Worm (Caenorhabditis elegans): ENCODE measurements around the gene str-175.

Gene str-175

DNA sequence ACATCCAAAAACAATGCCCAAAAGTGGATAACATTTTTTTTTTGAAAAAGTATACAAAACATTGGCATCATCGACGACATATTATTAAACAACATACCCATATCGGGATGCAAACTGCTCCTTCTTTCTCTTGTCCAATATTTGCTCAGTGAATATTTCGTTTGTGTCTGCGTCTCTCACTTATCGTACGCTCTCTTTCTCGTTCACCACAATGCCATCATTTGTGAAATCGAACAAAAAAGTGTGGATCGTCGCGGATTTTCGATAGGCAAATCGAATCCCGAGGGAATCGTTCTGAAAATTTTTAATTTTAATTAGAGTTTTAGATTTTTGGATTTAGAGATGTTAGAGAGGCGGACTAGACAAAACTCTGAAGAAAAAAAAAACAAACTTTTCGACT lies 23.7 kb downstream of the str-175 start, which contains the start of gene tat-2:
Gene tat-2 (minus strand): TSS at position 101 of the 400 bp plus-strand sequence.
- TF ChIP-seq hlh-13 (GFP tag; optimal IDR thresholded peaks at IDR 0.05) (no peak), unc-55 (GFP tag; optimal IDR thresholded peaks at IDR 0.05) (no peak), npax-4 (tag; optimal IDR thresholded peaks at IDR 0.05) (no peak), sdc-2 (tag; optimal IDR thresholded peaks at IDR 0.05) (no peak), ceh-2 (tag; optimal IDR thresholded peaks at IDR 0.05) (no peak), ceh-34 (tag; optimal IDR thresholded peaks at IDR 0.05) (no peak), pag-3 (tag; optimal IDR thresholded peaks at IDR 0.05; ENCODE audit: borderline replicate concordance) (no peak), eyg-1 (tag; optimal IDR thresholded peaks at IDR 0.05) (no peak), ceh-24 (tag; optimal IDR thresholded peaks at IDR 0.05) (no peak), zip-5 (tag; optimal IDR thresholded peaks at IDR 0.05) (no peak)

DNA sequence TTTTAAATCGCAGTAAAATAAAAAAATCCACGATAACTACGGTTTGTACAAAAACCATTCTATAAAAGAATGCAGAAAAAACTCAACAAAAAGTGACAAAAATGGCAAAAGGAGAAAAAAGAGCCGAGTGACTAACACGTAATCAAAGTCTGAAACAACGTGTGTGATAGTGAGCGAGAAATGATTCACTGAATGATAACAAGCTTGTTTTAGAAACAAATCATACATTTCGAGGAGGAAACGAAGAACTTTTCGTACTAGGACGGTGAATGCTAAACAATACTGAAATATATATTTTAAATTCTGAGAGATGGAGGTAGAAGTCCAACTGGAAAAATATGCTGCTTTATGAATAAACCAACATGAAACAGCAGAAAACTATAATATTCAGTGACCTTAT lies 28.4 kb downstream of the str-175 start:
- no peak for TF ChIP-seq fkh-6 (tag; optimal IDR thresholded peaks at IDR 0.05)
- TF ChIP-seq hlh-13 (GFP tag; optimal IDR thresholded peaks at IDR 0.05): no peak
- no peak for TF ChIP-seq npax-4 (tag; optimal IDR thresholded peaks at IDR 0.05)
- TF ChIP-seq elt-4 (tag; optimal IDR thresholded peaks at IDR 0.05): no peak
- no peak for TF ChIP-seq pat-9 (tag; optimal IDR thresholded peaks at IDR 0.05)

DNA sequence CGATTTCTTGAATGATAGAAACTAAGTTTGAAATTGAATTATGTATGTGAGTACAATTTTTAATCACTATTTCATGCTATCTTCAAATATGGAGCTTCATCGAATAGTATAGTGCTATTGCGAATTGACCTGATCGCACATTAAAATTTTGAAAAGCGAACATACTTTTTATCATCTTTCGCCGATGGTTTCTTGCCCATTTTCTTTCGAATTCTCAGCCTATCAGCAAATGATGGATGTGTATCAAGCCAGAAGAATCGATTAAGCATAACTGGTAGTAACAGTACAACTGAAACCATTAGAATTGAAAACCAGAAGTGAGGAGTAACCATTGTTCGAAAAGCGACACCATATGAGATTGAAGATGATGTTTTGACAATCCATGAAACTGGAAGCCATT lies 40.8 kb downstream of the str-175 start:
- no peak for TF ChIP-seq pat-9 (tag; optimal IDR thresholded peaks at IDR 0.05)
- TF ChIP-seq pha-4 (tag; optimal IDR thresholded peaks at IDR 0.05): no peak
- TF ChIP-seq ceh-9 (tag; optimal IDR thresholded peaks at IDR 0.05): no peak
- no peak for TF ChIP-seq ztf-16 (tag; optimal IDR thresholded peaks at IDR 0.05)
- TF ChIP-seq ceh-22 (tag; optimal IDR thresholded peaks at IDR 0.05): no peak
- no peak for TF ChIP-seq npax-4 (tag; optimal IDR thresholded peaks at IDR 0.05)
- TF ChIP-seq K02D7.2 (tag; optimal IDR thresholded peaks at IDR 0.05): no peak
- no peak for TF ChIP-seq fax-1 (tag; optimal IDR thresholded peaks at IDR 0.05)
- TF ChIP-seq fkh-6 (tag; optimal IDR thresholded peaks at IDR 0.05): no peak
- TF ChIP-seq Y22D7AL.16 (tag; optimal IDR thresholded peaks at IDR 0.05): no peak

DNA sequence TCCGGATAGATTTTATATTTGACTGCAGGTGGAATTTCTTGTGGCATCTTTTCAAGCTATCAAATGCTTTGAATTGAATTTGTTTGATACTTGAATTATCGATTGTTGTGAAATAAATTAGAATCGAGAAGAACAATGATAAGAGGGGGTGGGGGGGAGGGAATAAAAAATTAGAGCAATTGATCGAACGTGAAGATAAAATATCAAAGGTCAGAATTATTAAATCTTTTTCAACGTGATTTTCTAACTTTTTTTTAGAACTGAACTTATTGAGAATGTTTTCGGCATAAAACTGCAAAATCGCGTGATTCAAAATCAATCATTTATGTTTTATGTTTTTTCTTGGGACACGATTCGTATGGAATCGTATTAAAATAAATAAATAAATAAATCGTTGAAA lies 43.2 kb downstream of the str-175 start, which contains the start of gene mpz-4:
Gene mpz-4 (minus strand): TSS at position 101 of the 400 bp plus-strand sequence.
- TF ChIP-seq ceh-34 (tag; optimal IDR thresholded peaks at IDR 0.05) (no peak), pax-1 (tag; optimal IDR thresholded peaks at IDR 0.05) (no peak), ref-2 (tag; optimal IDR thresholded peaks at IDR 0.05) (no peak), ceh-45 (GFP tag; IDR thresholded peaks at IDR 0.05) (no peak), nfya-1 (tag; optimal IDR thresholded peaks at IDR 0.05) (no peak), F13H6.1 (tag; optimal IDR thresholded peaks at IDR 0.05) (no peak), K09A11.1 (tag; optimal IDR thresholded peaks at IDR 0.05; ENCODE audit: insufficient read depth) (no peak), fkh-6 (tag; optimal IDR thresholded peaks at IDR 0.05) (no peak), lim-6 (tag; optimal IDR thresholded peaks at IDR 0.05) (no peak), hlh-15 (tag; optimal IDR thresholded peaks at IDR 0.05) (no peak)

DNA sequence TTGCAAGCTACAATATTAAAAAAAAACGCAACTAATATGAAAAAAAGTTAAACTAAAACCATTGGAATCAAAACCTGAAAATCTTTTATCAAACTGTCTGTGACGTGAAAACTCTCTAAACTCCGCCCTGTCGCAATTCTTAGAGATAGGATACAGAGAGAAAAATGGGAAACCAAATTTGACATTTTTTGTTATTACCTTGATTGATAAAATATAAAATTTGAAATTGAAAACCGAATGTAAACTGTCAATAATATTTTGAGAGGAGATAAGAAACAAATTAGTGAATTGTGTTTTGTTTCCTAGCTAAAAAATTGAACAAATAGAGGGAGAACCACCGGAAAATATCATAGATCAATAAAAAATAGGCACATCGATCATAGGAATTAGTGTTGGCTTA lies 48.6 kb downstream of the str-175 start:
- TF ChIP-seq unc-3 (GFP tag; conservative IDR thresholded peaks at IDR 0.05): no peak
- no peak for TF ChIP-seq unc-3 (tag; optimal IDR thresholded peaks at IDR 0.05)
- no peak for TF ChIP-seq hlh-13 (GFP tag; optimal IDR thresholded peaks at IDR 0.05)
- TF ChIP-seq tbx-7 (tag; optimal IDR thresholded peaks at IDR 0.05): no peak
- no peak for TF ChIP-seq eyg-1 (tag; optimal IDR thresholded peaks at IDR 0.05)
- TF ChIP-seq hlh-30 (tag; optimal IDR thresholded peaks at IDR 0.05; ENCODE audit: insufficient read depth): no peak
- no peak for TF ChIP-seq pax-1 (tag; optimal IDR thresholded peaks at IDR 0.05)
- no peak for TF ChIP-seq pag-3 (tag; optimal IDR thresholded peaks at IDR 0.05; ENCODE audit: borderline replicate concordance)
- no peak for TF ChIP-seq rnt-1 (tag; optimal IDR thresholded peaks at IDR 0.05)
- no peak for TF ChIP-seq C38D4.7 (GFP tag; optimal IDR thresholded peaks at IDR 0.05)
- no peak for TF ChIP-seq che-1 (tag; optimal IDR thresholded peaks at IDR 0.05)
- no peak for TF ChIP-seq dve-1 (tag; optimal IDR thresholded peaks at IDR 0.05)
- TF ChIP-seq hlh-8 (tag; optimal IDR thresholded peaks at IDR 0.05): no peak
- TF ChIP-seq unc-55 (GFP tag; optimal IDR thresholded peaks at IDR 0.05): no peak
- no peak for TF ChIP-seq lin-11 (tag; optimal IDR thresholded peaks at IDR 0.05)
- TF ChIP-seq ceh-9 (tag; optimal IDR thresholded peaks at IDR 0.05): no peak
- no peak for TF ChIP-seq gmeb-2 (tag; optimal IDR thresholded peaks at IDR 0.05)
- TF ChIP-seq madf-2 (tag; optimal IDR thresholded peaks at IDR 0.05): no peak

All from whole organism, late embryonic.